Worm (Caenorhabditis elegans): ENCODE measurements around the gene Y9C12A.1.

The Y9C12A.1 gene

DNA sequence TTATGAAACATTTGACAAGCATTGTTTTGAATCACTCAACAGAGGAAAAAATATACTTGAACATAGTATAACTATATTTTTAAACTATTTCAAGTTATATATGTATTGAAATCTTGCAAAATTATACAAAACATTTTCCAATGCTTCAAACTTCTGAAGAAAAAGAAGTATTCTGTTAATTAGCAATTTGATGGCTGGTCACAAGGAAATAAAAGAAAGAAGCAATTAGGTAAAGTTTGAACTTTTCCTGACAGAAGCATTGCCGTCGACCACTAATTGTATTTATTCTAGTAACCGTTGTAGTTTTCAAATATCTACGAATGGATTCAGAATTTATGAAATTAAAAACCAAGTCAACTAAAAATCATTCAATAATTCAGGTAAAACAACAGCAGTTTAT is 6.0 kb upstream of the Y9C12A.1 start:
- no peak for TF ChIP-seq sma-9 (GFP tag; optimal IDR thresholded peaks at IDR 0.05)
- no peak for TF ChIP-seq sma-9 (tag; optimal IDR thresholded peaks at IDR 0.05)
- no peak for TF ChIP-seq ZK546.5 (tag; optimal IDR thresholded peaks at IDR 0.05)
- no peak for TF ChIP-seq F13H6.1 (tag; optimal IDR thresholded peaks at IDR 0.05)
- no peak for TF ChIP-seq zag-1 (tag; optimal IDR thresholded peaks at IDR 0.05)
- no peak for TF ChIP-seq nhr-129 (tag; optimal IDR thresholded peaks at IDR 0.05)
- TF ChIP-seq C34F6.9 (tag; optimal IDR thresholded peaks at IDR 0.05) = no peak
- no peak for TF ChIP-seq R02D3.7 (tag; optimal IDR thresholded peaks at IDR 0.05)
- TF ChIP-seq mbf-1 (tag; optimal IDR thresholded peaks at IDR 0.05) = no peak
- TF ChIP-seq ama-1 (optimal IDR thresholded peaks at IDR 0.05) = no peak
- no peak for TF ChIP-seq lin-11 (tag; optimal IDR thresholded peaks at IDR 0.05)
- no peak for TF ChIP-seq mdl-1 (tag; optimal IDR thresholded peaks at IDR 0.05)
- no peak for TF ChIP-seq lin-39 (tag; optimal IDR thresholded peaks at IDR 0.05)
- no peak for TF ChIP-seq ztf-11 (tag; optimal IDR thresholded peaks at IDR 0.05)
- no peak for TF ChIP-seq ztf-1 (GFP tag; conservative IDR thresholded peaks at IDR 0.05)
- TF ChIP-seq lin-13 (GFP tag; optimal IDR thresholded peaks at IDR 0.05) = no peak
- TF ChIP-seq nhr-77 (tag; optimal IDR thresholded peaks at IDR 0.05) = no peak
- no peak for TF ChIP-seq nhr-237 (tag; optimal IDR thresholded peaks at IDR 0.05)
- TF ChIP-seq crh-2 (tag; optimal IDR thresholded peaks at IDR 0.05) = no peak
- TF ChIP-seq nhr-10 (tag; optimal IDR thresholded peaks at IDR 0.05) = no peak
- no peak for TF ChIP-seq lsy-2 (tag; optimal IDR thresholded peaks at IDR 0.05)

DNA sequence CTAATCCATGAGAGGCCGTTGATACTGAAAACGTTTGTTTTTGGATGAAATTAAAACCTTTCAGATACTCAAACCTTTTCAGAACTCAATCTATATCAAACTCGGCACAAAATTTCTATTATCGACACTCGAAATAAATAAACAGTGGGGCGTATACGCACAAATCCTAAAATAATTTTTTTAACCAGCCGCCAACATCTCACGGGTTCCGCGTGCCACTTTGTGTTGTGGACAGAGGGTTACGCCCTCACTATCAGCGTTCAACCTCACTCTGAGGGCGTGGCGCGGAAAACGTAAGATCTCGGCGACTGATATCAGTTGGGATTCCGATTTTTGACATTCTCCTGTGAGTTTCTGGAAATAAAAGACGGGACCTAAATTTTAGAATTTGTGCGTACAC is 1.2 kb downstream of the Y9C12A.1 start:
- no peak for TF ChIP-seq sma-9 (GFP tag; optimal IDR thresholded peaks at IDR 0.05)
- TF ChIP-seq sma-9 (tag; optimal IDR thresholded peaks at IDR 0.05) = no peak
- no peak for TF ChIP-seq mbf-1 (tag; optimal IDR thresholded peaks at IDR 0.05)
- no peak for TF ChIP-seq ceh-16 (tag; optimal IDR thresholded peaks at IDR 0.05)
- peak; percentile 25 for TF ChIP-seq snpc-4 (tag; optimal IDR thresholded peaks at IDR 0.05)
- no peak for TF ChIP-seq egl-27 (tag; optimal IDR thresholded peaks at IDR 0.05)

DNA sequence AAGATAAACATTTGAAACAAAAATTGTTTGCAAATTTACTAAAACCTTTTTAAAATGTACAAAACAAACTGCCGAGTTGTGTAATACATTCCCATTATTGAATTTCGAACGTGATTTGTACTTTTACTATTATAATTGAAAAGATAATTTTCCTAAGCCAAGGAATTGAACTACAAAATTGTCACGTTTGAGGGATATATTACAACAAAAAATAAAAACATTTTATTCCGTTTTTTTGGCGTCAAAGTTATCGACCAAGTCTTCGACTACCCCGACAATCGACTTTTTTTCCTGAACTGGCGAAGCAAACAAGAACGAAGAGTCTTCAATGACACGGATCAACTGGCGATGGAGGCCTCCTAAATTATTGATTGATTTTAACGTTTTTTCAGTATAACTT is 1.7 kb downstream of the Y9C12A.1 start, which contains the start of gene T19D7.7:
T19D7.7 (minus strand) TSS at position 101 of the 400 bp plus-strand sequence.
- no peak for TF ChIP-seq fos-1 (tag; optimal IDR thresholded peaks at IDR 0.05)
- no peak for TF ChIP-seq alr-1 (tag; optimal IDR thresholded peaks at IDR 0.05)
- no peak for TF ChIP-seq skn-1 (tag; optimal IDR thresholded peaks at IDR 0.05)
- no peak for TF ChIP-seq mdl-1 (tag; optimal IDR thresholded peaks at IDR 0.05)
- TF ChIP-seq mab-5 (tag; optimal IDR thresholded peaks at IDR 0.05) = no peak
- no peak for TF ChIP-seq sem-4 (tag; optimal IDR thresholded peaks at IDR 0.05)
- no peak for TF ChIP-seq mbf-1 (tag; optimal IDR thresholded peaks at IDR 0.05)
- TF ChIP-seq Y55F3AM.14 (GFP tag; optimal IDR thresholded peaks at IDR 0.05) = no peak
- no peak for TF ChIP-seq nhr-237 (tag; optimal IDR thresholded peaks at IDR 0.05)
- TF ChIP-seq snpc-4 (tag; optimal IDR thresholded peaks at IDR 0.05) = no peak
- no peak for TF ChIP-seq peb-1 (tag; optimal IDR thresholded peaks at IDR 0.05)
- TF ChIP-seq sma-3 (GFP tag; optimal IDR thresholded peaks at IDR 0.05) = no peak
- TF ChIP-seq ztf-1 (GFP tag; conservative IDR thresholded peaks at IDR 0.05) = no peak
- no peak for TF ChIP-seq lsy-2 (tag; optimal IDR thresholded peaks at IDR 0.05)
- no peak for TF ChIP-seq nhr-23 (tag; optimal IDR thresholded peaks at IDR 0.05)
- no peak for TF ChIP-seq sma-9 (GFP tag; optimal IDR thresholded peaks at IDR 0.05)
- TF ChIP-seq sma-9 (tag; optimal IDR thresholded peaks at IDR 0.05) = no peak
- no peak for TF ChIP-seq unc-55 (GFP tag; optimal IDR thresholded peaks at IDR 0.05)
- TF ChIP-seq ceh-82 (tag; optimal IDR thresholded peaks at IDR 0.05) = no peak
- TF ChIP-seq nhr-6 (tag; optimal IDR thresholded peaks at IDR 0.05) = no peak
- TF ChIP-seq ZK546.5 (tag; optimal IDR thresholded peaks at IDR 0.05) = no peak

DNA sequence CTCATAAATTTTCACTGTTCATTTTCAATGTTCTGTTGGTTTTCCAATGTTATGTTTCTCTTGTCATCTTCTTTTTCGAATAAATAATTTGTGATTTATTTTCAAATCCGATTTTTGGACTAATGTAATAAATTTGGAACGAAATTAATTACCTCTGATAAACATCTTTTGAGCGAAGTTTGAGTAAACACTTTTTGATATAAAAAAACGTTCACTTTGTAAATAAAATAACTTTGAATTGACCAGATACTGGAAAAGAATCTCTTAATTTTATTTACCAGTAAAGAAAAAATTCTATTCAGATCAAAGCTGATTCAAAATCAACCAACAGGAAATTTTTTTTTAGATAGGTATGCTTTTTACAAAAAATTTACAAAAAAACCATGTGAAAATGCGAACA is 10.8 kb downstream of the Y9C12A.1 start, which contains the start of gene lgc-32:
lgc-32 (plus strand) TSS at position 301 of the 400 bp plus-strand sequence.
- TF ChIP-seq nhr-21 (tag; optimal IDR thresholded peaks at IDR 0.05) = no peak
- TF ChIP-seq mbf-1 (tag; optimal IDR thresholded peaks at IDR 0.05) = no peak

DNA sequence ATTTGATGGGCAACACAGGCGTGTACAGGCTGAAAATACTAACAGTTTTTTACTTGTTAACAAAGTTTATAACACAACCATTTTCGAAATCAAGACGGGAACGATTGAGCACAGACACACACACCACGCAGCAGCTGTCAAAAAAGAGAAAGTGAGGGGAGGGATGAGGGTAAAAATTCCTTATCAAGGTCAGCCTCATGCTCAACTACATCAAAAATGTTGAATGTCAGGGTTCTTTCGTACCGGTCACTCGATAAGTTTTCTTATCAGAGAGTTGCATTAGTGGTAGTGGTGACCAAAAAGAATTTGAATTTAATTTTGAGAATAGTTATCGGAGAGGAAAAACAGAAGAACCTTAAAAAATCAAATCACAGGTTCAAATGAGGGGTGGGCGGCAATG is 12.0 kb downstream of the Y9C12A.1 start, which contains the start of gene T19D7.6:
T19D7.6 (minus strand) TSS at position 198 of the 400 bp plus-strand sequence.
- no peak for TF ChIP-seq nhr-237 (tag; optimal IDR thresholded peaks at IDR 0.05)
- TF ChIP-seq fos-1 (tag; optimal IDR thresholded peaks at IDR 0.05) = peak; percentile 54
- TF ChIP-seq peb-1 (tag; optimal IDR thresholded peaks at IDR 0.05) = no peak
